Fruit fly (Drosophila melanogaster): ENCODE results near the gene CG12017.

- no peak for TF ChIP-seq CG17806 (tag; optimal IDR thresholded peaks at IDR 0.05)
- TF ChIP-seq rn (GFP tag; IDR thresholded peaks at IDR 0.05), result no peak
- TF ChIP-seq CG10348 (GFP tag; IDR thresholded peaks at IDR 0.05), result no peak
- TF ChIP-seq EcR (GFP tag; optimal IDR thresholded peaks at IDR 0.05), result no peak
- TF ChIP-seq CG4496 (GFP tag; IDR thresholded peaks at IDR 0.05), result no peak
- TF ChIP-seq CG14655 (GFP tag; optimal IDR thresholded peaks at IDR 0.05), result no peak
- no peak for TF ChIP-seq CG13204 (GFP tag; optimal IDR thresholded peaks at IDR 0.05)
- TF ChIP-seq gl (tag; optimal IDR thresholded peaks at IDR 0.05), result no peak
- no peak for TF ChIP-seq CG15710 (tag; optimal IDR thresholded peaks at IDR 0.05)
- no peak for TF ChIP-seq CG8301 (tag; optimal IDR thresholded peaks at IDR 0.05)
- no peak for TF ChIP-seq CG8159 (tag; optimal IDR thresholded peaks at IDR 0.05)
Measured at dm6 chr3L:3339695-3340226, 59.7 kb downstream of the CG12017 start.

Measured in whole organism, pupa.